Worm (Caenorhabditis elegans): ENCODE data around the gene rpb-6.
A peak's percentile ranks its signal among the peaks of the same experiment; 100 is the strongest.

rpb-6 gene

DNA sequence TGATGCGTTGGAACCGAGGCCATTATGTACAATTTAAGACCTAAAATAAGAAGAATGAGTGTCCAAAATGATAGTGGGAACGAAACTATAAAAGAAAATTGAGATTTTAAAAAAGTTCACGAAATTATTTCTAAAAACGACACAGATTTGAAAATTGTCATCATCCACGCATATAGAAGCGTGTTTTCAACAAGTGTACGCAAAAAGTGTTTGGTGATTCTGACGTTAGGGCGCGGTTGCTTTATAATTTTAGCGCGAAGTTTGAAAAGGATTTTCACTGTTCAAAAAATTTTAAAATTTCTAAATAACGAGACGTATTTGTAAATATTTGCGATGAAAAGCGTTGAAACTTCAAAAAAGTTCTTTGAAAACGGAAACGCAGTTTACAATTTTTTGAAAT, 15.8 kb upstream of the rpb-6 start, which contains the start of gene cdc-48.1:
TSS of gene cdc-48.1 (minus strand) at position 40 of the 400 bp plus-strand sequence.
- peak; percentile 95 for TF ChIP-seq lin-26 (GFP tag; IDR thresholded peaks at IDR 0.05)
- TF ChIP-seq F57C9.4 (tag; optimal IDR thresholded peaks at IDR 0.05) = peak; percentile 93
- TF ChIP-seq lag-1 (GFP tag; IDR thresholded peaks at IDR 0.05) = no peak; the same call in 1 of the 2 replicates
- peak; percentile 59 for TF ChIP-seq fkh-3 (tag; optimal IDR thresholded peaks at IDR 0.05)
- TF ChIP-seq bed-2 (GFP tag; IDR thresholded peaks at IDR 0.05) = peak; percentile 95
- peak; percentile 96 for TF ChIP-seq zim-3 (tag; optimal IDR thresholded peaks at IDR 0.05)
- TF ChIP-seq hlh-12 (tag; optimal IDR thresholded peaks at IDR 0.05) = no peak
- TF ChIP-seq efl-1 (GFP tag; optimal IDR thresholded peaks at IDR 0.05) = peak; percentile 100
- TF ChIP-seq F52B5.7 (tag; optimal IDR thresholded peaks at IDR 0.05) = peak; percentile 98
- peak; percentile 100 for TF ChIP-seq K11D2.4 (GFP tag; IDR thresholded peaks at IDR 0.05)
- 0 out of 2 replicates have a peak, but pooled peaks have one; percentile 88 for TF ChIP-seq ceh-58 (GFP tag; IDR thresholded peaks at IDR 0.05)
- no peak for TF ChIP-seq nhr-179 (tag; optimal IDR thresholded peaks at IDR 0.05)
- TF ChIP-seq ceh-40 (GFP tag; IDR thresholded peaks at IDR 0.05) = peak; percentile 94
- peak; percentile 98 for TF ChIP-seq let-607 (tag; optimal IDR thresholded peaks at IDR 0.05)
- TF ChIP-seq Y56A3A.18 (GFP tag; IDR thresholded peaks at IDR 0.05) = peak; percentile 97
- TF ChIP-seq C06A6.2 (GFP tag; conservative IDR thresholded peaks at IDR 0.05) = peak; percentile 98
- TF ChIP-seq tbp1 (GFP tag; optimal IDR thresholded peaks at IDR 0.05) = peak; percentile 83
- peak; percentile 91 for TF ChIP-seq bed-1 (GFP tag; IDR thresholded peaks at IDR 0.05)
- peak; percentile 99 for TF ChIP-seq C17E4.6 (GFP tag; IDR thresholded peaks at IDR 0.05)
- peak; percentile 95 for TF ChIP-seq hmg-20 (GFP tag; IDR thresholded peaks at IDR 0.05)
- TF ChIP-seq nhr-80 (tag; optimal IDR thresholded peaks at IDR 0.05) = peak; percentile 98
- peak; percentile 99 for TF ChIP-seq ztf-6 (GFP tag; IDR thresholded peaks at IDR 0.05)
- TF ChIP-seq F10E7.11 (tag; optimal IDR thresholded peaks at IDR 0.05) = peak; percentile 87
- peak; percentile 99 for TF ChIP-seq chd-7 (tag; optimal IDR thresholded peaks at IDR 0.05)
- TF ChIP-seq zfh-2 (GFP tag; conservative IDR thresholded peaks at IDR 0.05) = no peak
- peak; percentile 92 for TF ChIP-seq attf-6 (GFP tag; IDR thresholded peaks at IDR 0.05)
- TF ChIP-seq xnd-1 (tag; optimal IDR thresholded peaks at IDR 0.05) = peak; percentile 87
- TF ChIP-seq ztf-3 (GFP tag; optimal IDR thresholded peaks at IDR 0.05) = peak; percentile 96
- peak; percentile 89 for TF ChIP-seq die-1 (tag; optimal IDR thresholded peaks at IDR 0.05)
- peak; percentile 99 for TF ChIP-seq rcor-1 (GFP tag; IDR thresholded peaks at IDR 0.05)
- TF ChIP-seq snpc-1.1 (tag; optimal IDR thresholded peaks at IDR 0.05; ENCODE audit: insufficient read depth) = peak; percentile 87
- peak; percentile 99 for TF ChIP-seq ceh-91 (GFP tag; IDR thresholded peaks at IDR 0.05)
- peak; percentile 96 for TF ChIP-seq hrde-1 (tag; optimal IDR thresholded peaks at IDR 0.05; ENCODE audit: borderline replicate concordance)
- TF ChIP-seq tlf-1 (GFP tag; optimal IDR thresholded peaks at IDR 0.05) = peak; percentile 100
- peak; percentile 83; the same call in 1 of the 2 replicates for TF ChIP-seq sea-2 (GFP tag; IDR thresholded peaks at IDR 0.05)
- TF ChIP-seq tbx-9 (tag; optimal IDR thresholded peaks at IDR 0.05; ENCODE audit: borderline replicate concordance) = no peak
- peak; percentile 94 for TF ChIP-seq hsf-1 (GFP tag; IDR thresholded peaks at IDR 0.05)
- TF ChIP-seq ceh-27 (GFP tag; optimal IDR thresholded peaks at IDR 0.05) = peak; percentile 100
- peak; percentile 98 for TF ChIP-seq unc-62 (GFP tag; optimal IDR thresholded peaks at IDR 0.05)
- no peak for TF ChIP-seq ama-1 (optimal IDR thresholded peaks at IDR 0.05)
- peak; percentile 76 to 79 for TF ChIP-seq ama-1 (GFP tag; optimal IDR thresholded peaks at IDR 0.05)
- TF ChIP-seq mcd-1 (GFP tag; IDR thresholded peaks at IDR 0.05) = peak; percentile 100
- TF ChIP-seq madf-3 (GFP tag; IDR thresholded peaks at IDR 0.05) = peak; percentile 98
- TF ChIP-seq sptf-2 (GFP tag; optimal IDR thresholded peaks at IDR 0.05) = peak; percentile 20
- peak; percentile 100 for TF ChIP-seq Y53G8AR.9 (GFP tag; conservative IDR thresholded peaks at IDR 0.05)
- TF ChIP-seq F49E8.2 (tag; optimal IDR thresholded peaks at IDR 0.05; ENCODE audit: insufficient read depth) = peak; percentile 99
- TF ChIP-seq snpc-4 (GFP tag; optimal IDR thresholded peaks at IDR 0.05) = peak; percentile 91
- TF ChIP-seq snpc-4 (tag; optimal IDR thresholded peaks at IDR 0.05) = peak; percentile 92 to 95 (median 93)
- peak; percentile 97 for TF ChIP-seq ztf-28 (GFP tag; IDR thresholded peaks at IDR 0.05)

Data from whole organism, young adult.